Worm (Caenorhabditis elegans): ENCODE measurements around the gene arrd-28.

DNA sequence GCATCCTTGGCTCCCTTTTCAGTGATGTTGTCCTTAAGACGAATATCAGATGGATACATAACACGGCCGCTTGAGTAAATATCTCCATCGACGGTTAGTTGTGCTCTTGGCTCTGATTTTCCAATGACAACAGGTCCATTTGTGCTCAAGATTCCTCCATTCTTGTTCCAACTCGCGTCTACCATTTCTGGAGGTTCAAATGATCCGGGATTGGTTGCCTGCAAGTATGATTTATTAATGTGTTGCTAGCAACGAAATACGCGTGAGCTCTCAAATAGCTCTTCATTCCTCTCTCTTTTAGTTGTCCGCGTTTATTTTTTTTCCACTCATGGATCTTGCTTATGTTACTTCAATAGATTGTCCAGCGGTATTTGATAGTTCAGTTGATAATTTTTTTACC lies at the start of gene arrd-28:
- TF ChIP-seq unc-39 (tag; optimal IDR thresholded peaks at IDR 0.05), result no peak
- no peak for TF ChIP-seq nhr-237 (tag; optimal IDR thresholded peaks at IDR 0.05)
- no peak for TF ChIP-seq pha-4 (tag; optimal IDR thresholded peaks at IDR 0.05)
- TF ChIP-seq lsy-2 (tag; optimal IDR thresholded peaks at IDR 0.05), result no peak
- TF ChIP-seq snpc-4 (tag; optimal IDR thresholded peaks at IDR 0.05), result no peak
- TF ChIP-seq nhr-2 (tag; optimal IDR thresholded peaks at IDR 0.05), result no peak
- TF ChIP-seq mep-1 (tag; optimal IDR thresholded peaks at IDR 0.05), result no peak
- no peak for TF ChIP-seq ham-2 (GFP tag; optimal IDR thresholded peaks at IDR 0.05)

Data from whole organism, mixed stage, embryonic.